Worm (Caenorhabditis elegans) whole organism, dauer: ENCODE measurements around the gene lon-3.

ENCODE experiments used
- unc-62 ChIP-seq: sonication (generic microtip); optimal IDR thresholded peaks from 2 replicates; lab custom pipeline; 2017; ENCODE audit warnings: missing biosample characterization, missing genetic modification reagents, missing genetic modification characterization

Gene lon-3

DNA sequence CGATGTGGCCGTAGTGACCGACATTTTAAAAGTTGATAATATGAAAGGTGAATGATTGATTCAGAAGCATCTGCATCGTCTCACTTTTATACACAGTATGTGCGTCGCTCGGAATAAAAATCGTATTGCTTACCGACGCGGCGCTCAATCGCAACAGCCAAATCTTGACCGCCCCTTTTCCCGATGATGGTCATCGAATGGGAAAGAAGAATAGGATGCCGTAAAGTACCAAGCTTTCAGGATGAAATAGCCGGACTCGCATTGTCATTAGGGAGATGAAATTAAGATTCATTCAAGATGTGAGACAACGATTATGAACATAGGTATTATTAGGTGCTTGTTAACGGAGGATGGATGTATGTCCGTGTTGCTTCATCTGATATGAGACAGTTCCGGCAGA is at the start of gene lon-3:
Gene lon-3 (minus strand): TSS at position 101 of the 400 bp plus-strand sequence.
- TF ChIP-seq unc-62 (GFP tag; lab: Kevin White, UChicago), result no peak

DNA sequence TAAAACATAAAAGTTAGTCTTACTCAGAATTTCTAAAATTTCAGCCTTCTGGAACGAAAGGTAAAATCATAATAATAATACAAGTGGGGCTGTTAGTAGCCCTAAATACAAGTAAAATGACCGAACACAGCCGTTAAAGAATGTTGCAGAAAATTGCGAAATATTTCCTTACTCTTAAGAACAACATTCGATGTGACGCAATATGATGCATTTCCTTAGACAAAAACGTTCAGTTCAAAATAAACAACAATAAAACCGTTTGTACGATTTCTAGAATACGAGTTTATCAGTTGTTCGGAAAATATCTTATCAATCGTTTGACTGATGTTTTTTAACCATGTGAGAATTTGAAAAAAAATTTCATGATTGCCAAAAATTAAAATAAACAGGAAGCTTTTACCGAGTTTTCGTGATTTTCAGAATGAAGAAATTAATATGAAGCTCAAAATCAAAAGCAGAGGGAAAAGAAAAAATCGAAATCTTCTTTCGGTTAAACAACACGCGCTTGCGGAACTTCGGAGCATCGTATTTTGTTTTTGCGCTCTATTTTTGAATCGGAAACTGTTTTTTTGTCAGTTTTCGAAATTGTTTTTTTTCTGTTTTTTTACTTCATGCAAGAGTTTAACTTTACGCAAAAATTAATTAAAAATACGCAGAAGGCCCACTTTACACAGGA is 47.5 kb upstream of the lon-3 start:
- TF ChIP-seq unc-62 (GFP tag; lab: Kevin White, UChicago), result no peak

ce11 chrV:12244980-12245742 is 46.7 kb upstream of the lon-3 start, which contains the start of the genes T04H1.13, slfl-5 and rad-50:
T04H1.13 (minus strand) TSS chrV:12245030.
slfl-5 (minus strand) TSS chrV:12245044.
rad-50 (plus strand) TSS chrV:12245646.
- TF ChIP-seq unc-62 (GFP tag; lab: Kevin White, UChicago), result no peak

- no peak for TF ChIP-seq unc-62 (GFP tag; lab: Kevin White, UChicago)
Measured at ce11 chrV:12241126-12241525, 42.7 kb upstream of the lon-3 start, which contains the start of gene ttr-22. ttr-22 (plus strand) TSS chrV:12241426.

DNA sequence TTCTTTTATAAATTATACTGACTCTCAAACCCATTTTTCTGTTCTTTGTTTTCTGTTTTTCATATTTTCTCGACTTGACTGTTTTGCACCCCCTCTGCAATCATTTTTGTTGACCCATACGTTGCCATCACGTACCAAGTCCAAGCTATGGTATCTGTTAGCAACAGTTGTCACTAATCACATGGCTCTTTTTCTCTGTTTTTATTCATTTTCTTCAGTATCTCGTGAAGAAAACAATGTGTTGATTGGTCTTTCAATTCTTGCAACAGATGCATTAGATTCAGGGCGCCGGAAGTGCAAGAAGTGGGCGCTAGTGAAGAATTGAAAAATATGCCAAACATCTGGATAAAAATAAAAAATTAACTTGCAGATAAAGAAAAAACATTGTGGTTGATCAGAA is 37.1 kb upstream of the lon-3 start:
- no peak for TF ChIP-seq unc-62 (GFP tag; lab: Kevin White, UChicago)

ce11 chrV:12234293-12235004 is 36.0 kb upstream of the lon-3 start, which contains the start of gene myo-3:
myo-3 (minus strand) TSS chrV:12234343.
- TF ChIP-seq unc-62 (GFP tag; lab: Kevin White, UChicago), result no peak

- no peak for TF ChIP-seq unc-62 (GFP tag; lab: Kevin White, UChicago)
Measured at ce11 chrV:12233425-12233824, 35.0 kb upstream of the lon-3 start.

DNA sequence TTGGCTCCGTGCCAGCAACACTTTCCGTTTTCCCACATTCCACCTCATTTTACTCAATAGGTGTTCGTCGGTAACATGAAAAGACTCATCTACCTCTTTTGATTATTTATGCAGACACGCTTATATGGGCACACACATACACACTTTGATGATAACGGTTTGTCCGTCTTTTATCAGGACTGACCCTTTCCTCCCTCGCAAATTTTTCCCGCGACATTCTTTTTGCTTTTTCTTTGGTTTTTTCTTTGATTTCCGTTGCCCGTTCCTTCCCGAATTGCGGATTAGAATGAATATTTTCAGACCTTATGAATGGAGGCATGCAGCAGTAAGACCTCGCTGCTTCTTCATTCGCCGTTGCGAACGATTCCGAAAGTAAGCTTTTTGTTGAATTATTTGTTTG is 14.6 kb upstream of the lon-3 start, which contains the start of gene vab-8:
Gene vab-8 (plus strand): TSS at position 301 of the 400 bp plus-strand sequence.
- TF ChIP-seq unc-62 (GFP tag; lab: Kevin White, UChicago), result no peak

DNA sequence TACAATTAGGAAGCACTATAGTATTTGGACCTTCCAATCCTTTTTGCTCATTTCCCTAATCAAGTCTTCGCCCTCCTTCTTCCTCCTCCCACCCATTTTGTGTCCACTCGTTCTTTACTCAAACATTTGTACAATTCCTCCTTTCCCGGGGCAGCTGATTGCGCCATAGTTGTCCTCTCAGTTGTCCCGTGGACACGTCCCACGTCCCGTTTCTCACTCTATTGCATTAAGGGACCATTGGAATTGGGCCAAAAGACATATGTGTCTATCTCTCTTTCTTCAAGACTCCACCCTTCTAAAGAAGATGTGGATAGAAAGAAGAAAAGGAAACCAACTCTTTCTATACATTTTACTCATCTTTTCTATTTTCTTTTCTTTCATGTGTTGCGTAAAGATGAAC is 12.6 kb upstream of the lon-3 start:
- no peak for TF ChIP-seq unc-62 (GFP tag; lab: Kevin White, UChicago)

DNA sequence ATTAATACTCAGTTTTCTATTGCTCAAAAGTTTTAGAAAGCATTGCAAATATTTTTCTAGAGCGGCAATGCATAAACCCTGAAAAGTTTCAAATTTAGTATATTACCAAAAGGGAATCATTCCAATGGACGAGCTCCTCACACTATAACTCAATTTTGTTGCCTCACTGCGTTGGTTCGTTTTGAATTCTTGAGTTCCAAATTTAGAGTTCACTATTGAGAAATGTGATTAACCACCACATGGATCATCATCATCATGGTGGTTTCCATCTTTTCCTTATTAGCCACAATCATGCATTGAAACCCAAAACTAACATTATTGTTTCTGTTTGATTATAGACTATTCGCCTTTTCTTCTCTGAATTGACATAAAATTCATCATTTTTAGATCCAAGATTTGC is 11.5 kb upstream of the lon-3 start:
- TF ChIP-seq unc-62 (GFP tag; lab: Kevin White, UChicago), result no peak

- TF ChIP-seq unc-62 (GFP tag; lab: Kevin White, UChicago), result no peak
Measured at ce11 chrV:12208678-12209077, 10.2 kb upstream of the lon-3 start.

- no peak for TF ChIP-seq unc-62 (GFP tag; lab: Kevin White, UChicago)
Measured at ce11 chrV:12199474-12199873, 1.0 kb upstream of the lon-3 start.

DNA sequence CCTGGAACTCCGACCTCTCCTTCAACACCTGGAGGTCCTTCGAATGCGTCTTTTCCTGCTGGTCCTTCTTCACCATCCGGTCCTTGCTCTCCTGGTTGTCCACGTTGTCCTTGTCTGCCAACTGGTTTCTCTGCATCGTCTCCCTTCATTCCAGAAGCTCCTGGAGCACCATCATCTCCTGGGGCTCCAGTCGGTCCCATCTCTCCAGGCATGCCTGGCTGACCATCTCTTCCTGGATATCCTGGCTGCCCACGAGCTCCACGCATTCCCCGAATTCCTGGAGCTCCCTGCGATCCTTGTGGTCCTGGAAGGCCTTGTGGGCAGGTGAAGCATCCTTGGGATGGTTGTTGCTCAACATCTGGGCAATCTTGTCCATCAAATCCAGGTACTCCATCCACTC is 697 bp downstream of the lon-3 start:
- no peak for TF ChIP-seq unc-62 (GFP tag; lab: Kevin White, UChicago)

ce11 chrV:12196659-12197058 is 1.8 kb downstream of the lon-3 start:
- TF ChIP-seq unc-62 (GFP tag; lab: Kevin White, UChicago), result no peak

DNA sequence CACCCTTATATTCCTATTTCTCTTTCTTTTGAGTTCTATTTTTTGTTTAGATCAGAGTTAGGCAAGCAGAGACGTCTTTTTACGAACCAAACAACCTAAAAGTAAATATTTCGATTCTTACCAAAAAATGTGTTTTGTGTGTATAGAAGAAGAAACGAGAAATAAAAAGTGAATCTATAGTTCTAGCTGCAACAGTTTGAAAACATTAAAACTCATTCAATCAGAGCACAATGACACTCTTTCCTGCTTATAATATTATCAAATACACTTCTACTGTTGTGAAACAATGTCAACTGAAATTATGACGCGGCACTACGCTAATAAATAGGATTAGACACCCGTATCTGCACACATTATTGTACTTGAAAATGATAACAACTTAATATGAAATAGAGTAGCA is 2.6 kb downstream of the lon-3 start, which contains the start of gene ZK836.3:
Gene ZK836.3 (minus strand): TSS at position 101 of the 400 bp plus-strand sequence.
- TF ChIP-seq unc-62 (GFP tag; lab: Kevin White, UChicago), result no peak

DNA sequence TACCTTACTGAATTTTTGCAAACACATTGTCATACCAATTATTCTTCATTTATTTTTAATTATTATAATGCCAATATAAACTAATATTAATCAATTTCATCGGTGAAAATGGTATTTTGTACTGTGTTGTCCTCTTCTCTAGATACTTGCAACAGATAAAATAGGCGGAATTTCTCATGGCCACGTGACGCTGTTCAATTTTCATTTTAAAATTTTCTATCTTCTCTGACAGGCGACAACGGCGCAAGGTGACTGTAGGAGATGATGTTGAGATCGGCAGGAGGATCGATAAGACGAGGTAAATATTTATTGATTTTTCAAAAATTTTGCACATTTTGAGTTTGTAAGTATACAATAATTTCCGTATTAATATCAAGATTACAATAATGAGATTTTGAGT is 4.2 kb downstream of the lon-3 start, which contains the start of gene ogdh-2:
Gene ogdh-2 (plus strand): TSS at position 233 of the 400 bp plus-strand sequence.
- no peak for TF ChIP-seq unc-62 (GFP tag; lab: Kevin White, UChicago)
